Fruit fly (Drosophila melanogaster): ENCODE measurements around the gene put.

dm6 chr3R:14672915-14673314, 47.4 kb upstream of the put start:
- no peak for TF ChIP-seq CG14711 (tag; optimal IDR thresholded peaks at IDR 0.05)
- no peak for TF ChIP-seq CG1620 (GFP tag; optimal IDR thresholded peaks at IDR 0.05)
- no peak for TF ChIP-seq kay (GFP tag; ENCODE audit: borderline replicate concordance)
- no peak for TF ChIP-seq CG5204 (GFP tag; optimal IDR thresholded peaks at IDR 0.05)
- no peak for TF ChIP-seq bab1 (GFP tag; optimal IDR thresholded peaks at IDR 0.05)
- TF ChIP-seq CG33017 (tag; optimal IDR thresholded peaks at IDR 0.05) = no peak
- no peak for TF ChIP-seq cic (GFP tag; optimal IDR thresholded peaks at IDR 0.05)
- TF ChIP-seq Hr96 (GFP tag; optimal IDR thresholded peaks at IDR 0.05) = no peak
- no peak for TF ChIP-seq Clk (GFP tag; optimal IDR thresholded peaks at IDR 0.05)
- TF ChIP-seq toe (GFP tag; optimal IDR thresholded peaks at IDR 0.05) = no peak
- TF ChIP-seq pad (GFP tag; optimal IDR thresholded peaks at IDR 0.05) = no peak
- no peak for TF ChIP-seq Mnt (GFP tag; optimal IDR thresholded peaks at IDR 0.05)
